Fruit fly (Drosophila melanogaster): ENCODE data around the gene CG6497.

CG6497 gene

dm6 chr3L:17219299-17219698, 34.4 kb downstream of the CG6497 start (continued):
- TF ChIP-seq achi (GFP tag; optimal IDR thresholded peaks at IDR 0.05) = no peak
- peak; percentile 63 for TF ChIP-seq Eip78C (GFP tag)
- no peak for TF ChIP-seq Eip75B (GFP tag; optimal IDR thresholded peaks at IDR 0.05)
- no peak for TF ChIP-seq dac (GFP tag; optimal IDR thresholded peaks at IDR 0.05)
- peak; percentile 36 for TF ChIP-seq svp (GFP tag)
- TF ChIP-seq CG7368 (GFP tag; optimal IDR thresholded peaks at IDR 0.05) = no peak
- TF ChIP-seq CG10631 (GFP tag; optimal IDR thresholded peaks at IDR 0.05) = peak; percentile 13
- TF ChIP-seq OdsH (GFP tag; optimal IDR thresholded peaks at IDR 0.05) = peak; percentile 5
- TF ChIP-seq acj6 (GFP tag; optimal IDR thresholded peaks at IDR 0.05) = peak; percentile 2
- no peak for TF ChIP-seq CG16779 (tag; optimal IDR thresholded peaks at IDR 0.05)
- peak; percentile 35 for TF ChIP-seq CG6276 (GFP tag; optimal IDR thresholded peaks at IDR 0.05)
- TF ChIP-seq CG32006 (GFP tag; optimal IDR thresholded peaks at IDR 0.05) = peak; percentile 61
- no peak for TF ChIP-seq Hr39 (GFP tag; optimal IDR thresholded peaks at IDR 0.05)

dm6 chr3L:17216263-17216662, 37.5 kb downstream of the CG6497 start:
- TF ChIP-seq CG6163 (GFP tag; IDR thresholded peaks at IDR 0.05) (peak; percentile 55; the same call in 2 of the 3 replicates), CG7368 (GFP tag; optimal IDR thresholded peaks at IDR 0.05) (no peak), Eip93F (GFP tag; optimal IDR thresholded peaks at IDR 0.05) (no peak), salr (GFP tag; optimal IDR thresholded peaks at IDR 0.05) (no peak), CG32006 (GFP tag; optimal IDR thresholded peaks at IDR 0.05) (peak; percentile 8), esn (GFP tag; optimal IDR thresholded peaks at IDR 0.05) (no peak), fd85E (GFP tag; optimal IDR thresholded peaks at IDR 0.05) (no peak), Sox14 (GFP tag; optimal IDR thresholded peaks at IDR 0.05) (no peak), Ets96B (tag; optimal IDR thresholded peaks at IDR 0.05) (peak; percentile 46), Blimp-1 (GFP tag; optimal IDR thresholded peaks at IDR 0.05) (no peak), cyc (GFP tag; optimal IDR thresholded peaks at IDR 0.05) (peak; percentile 6), Hr4 (GFP tag; optimal IDR thresholded peaks at IDR 0.05) (peak; percentile 24), CG1621 (tag; optimal IDR thresholded peaks at IDR 0.05) (no peak), dac (GFP tag; optimal IDR thresholded peaks at IDR 0.05) (no peak), CG3032 (tag; optimal IDR thresholded peaks at IDR 0.05) (peak; percentile 53), net (GFP tag; optimal IDR thresholded peaks at IDR 0.05) (no peak), achi (GFP tag; optimal IDR thresholded peaks at IDR 0.05) (peak; percentile 5), Met (GFP tag; optimal IDR thresholded peaks at IDR 0.05) (peak; percentile 26), CG6854 (GFP tag; optimal IDR thresholded peaks at IDR 0.05) (no peak), eg (GFP tag; IDR thresholded peaks at IDR 0.05) (peak; percentile 37; the same call in 1 of the 3 replicates), CG8119 (GFP tag; IDR thresholded peaks at IDR 0.05) (peak; percentile 48; the same call in 1 of the 3 replicates), Sox15 (GFP tag; optimal IDR thresholded peaks at IDR 0.05) (no peak), CG11902 (GFP tag; optimal IDR thresholded peaks at IDR 0.05) (no peak), CG8632 (GFP tag; optimal IDR thresholded peaks at IDR 0.05) (no peak), CG10631 (GFP tag; optimal IDR thresholded peaks at IDR 0.05) (peak; percentile 21), CG11294 (GFP tag; IDR thresholded peaks at IDR 0.05) (no peak), CG4318 (GFP tag; optimal IDR thresholded peaks at IDR 0.05) (no peak), topi (GFP tag; optimal IDR thresholded peaks at IDR 0.05) (peak; percentile 3), acj6 (GFP tag; optimal IDR thresholded peaks at IDR 0.05) (peak; percentile 8), pdm3 (GFP tag; optimal IDR thresholded peaks at IDR 0.05) (peak; percentile 18), CG3919 (GFP tag; optimal IDR thresholded peaks at IDR 0.05) (peak; percentile 25), spab (GFP tag; optimal IDR thresholded peaks at IDR 0.05) (no peak), Lpt (GFP tag; optimal IDR thresholded peaks at IDR 0.05) (no peak), Eip75B (GFP tag; optimal IDR thresholded peaks at IDR 0.05) (peak; percentile 27), Smox (GFP tag; optimal IDR thresholded peaks at IDR 0.05) (peak; percentile 5), ss (GFP tag; optimal IDR thresholded peaks at IDR 0.05) (peak in 1 of 2 experiments; percentile 30), CG8319 (GFP tag; optimal IDR thresholded peaks at IDR 0.05) (no peak), CG9139 (GFP tag; optimal IDR thresholded peaks at IDR 0.05) (peak; percentile 19), Eip78C (GFP tag) (peak; percentile 24), CG6808 (GFP tag; optimal IDR thresholded peaks at IDR 0.05) (peak; percentile 14), Hr38 (GFP tag; optimal IDR thresholded peaks at IDR 0.05) (no peak), OdsH (GFP tag; optimal IDR thresholded peaks at IDR 0.05) (peak; percentile 21), CG6792 (GFP tag; optimal IDR thresholded peaks at IDR 0.05) (no peak), CG10669 (GFP tag; optimal IDR thresholded peaks at IDR 0.05) (peak; percentile 26), dsx (GFP tag; optimal IDR thresholded peaks at IDR 0.05; ENCODE audit: poor library complexity, severe bottlenecking) (peak; percentile 45)

All from whole organism, prepupa.